Fruit fly (Drosophila melanogaster): ENCODE data around the gene Atg4b.
A peak's percentile ranks its signal among the peaks of the same experiment; 100 is the strongest.

DNA sequence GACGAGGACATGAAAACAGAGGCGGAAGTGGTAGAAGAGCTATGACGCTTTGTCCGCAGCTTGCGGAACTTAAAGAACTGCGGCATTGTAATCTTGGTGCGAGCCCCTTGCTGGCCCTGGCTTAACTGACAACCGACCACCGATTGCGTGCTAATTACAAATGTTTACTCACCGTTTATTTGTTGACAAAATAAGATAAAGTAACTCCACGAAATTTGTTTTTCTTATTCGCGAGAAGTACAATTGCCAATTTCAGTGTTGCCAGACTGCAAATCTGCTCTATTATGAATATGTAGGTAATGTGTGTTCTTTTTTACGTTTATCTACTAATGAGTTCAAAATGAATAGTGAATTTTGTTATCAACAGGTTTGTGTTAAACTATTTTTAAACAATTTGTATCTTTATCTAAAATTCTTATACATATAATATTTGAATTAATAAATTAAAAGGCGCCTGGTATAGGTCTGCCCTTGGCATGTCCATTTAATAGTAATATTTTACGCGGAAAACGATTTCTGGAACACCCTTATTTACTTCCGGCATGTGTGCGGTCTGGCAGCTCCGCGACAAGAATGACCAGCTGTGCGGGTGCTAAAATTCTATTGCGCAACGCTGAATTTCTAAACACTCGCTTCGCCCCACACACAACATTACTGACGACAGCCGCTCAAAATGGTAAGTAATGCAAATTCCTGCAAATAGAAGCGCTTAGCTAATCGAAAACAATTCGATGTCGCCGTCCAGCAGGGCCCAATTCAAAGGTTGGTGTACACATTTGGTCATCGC is at the start of gene Atg4b, which contains the start of gene Hibch:
- TF ChIP-seq usp (GFP tag; optimal IDR thresholded peaks at IDR 0.05) (no peak), Dll (optimal IDR thresholded peaks at IDR 0.05) (no peak), pan (optimal IDR thresholded peaks at IDR 0.05) (no peak), EcR (GFP tag; optimal IDR thresholded peaks at IDR 0.05) (no peak), CG8478 (optimal IDR thresholded peaks at IDR 0.05) (peak; percentile 60)

All from whole organism.